Worm (Caenorhabditis elegans) whole organism, L1 larva: ENCODE results near the gene folr-1.

Source experiments
- C04F5.9 ChIP-seq: sonication (generic microtip); optimal IDR thresholded peaks from 2 replicates; lab custom pipeline; 2016; ENCODE audit warnings: missing genetic modification characterization, missing compliant biosample characterization
- C16A3.4 ChIP-seq: fragments of 150-350 bp; optimal IDR thresholded peaks from 2 replicates; lab custom pipeline; 2014; ENCODE audit warnings: missing biosample characterization, missing genetic modification characterization
- F16B12.6 ChIP-seq: fragments of 150-350 bp; optimal IDR thresholded peaks from 2 replicates; lab custom pipeline; 2014; ENCODE audit warnings: missing biosample characterization, missing genetic modification characterization
- Y116A8C.19 ChIP-seq: sonication (generic microtip); optimal IDR thresholded peaks from 2 replicates; lab custom pipeline; 2016; ENCODE audit warnings: missing compliant biosample characterization, missing genetic modification characterization, borderline replicate concordance
- alr-1 ChIP-seq: fragments of 200-800 bp; sonication (Bioruptor generic); optimal IDR thresholded peaks from 2 replicates; lab custom pipeline; 2018; ENCODE audit warnings: borderline replicate concordance, mild to moderate bottlenecking, missing genetic modification characterization, missing compliant biosample characterization
- ama-1 ChIP-seq: fragments of 150-350 bp; optimal IDR thresholded peaks from 2 replicates; lab custom pipeline; 2014
- blmp-1 ChIP-seq: fragments of 150-350 bp; optimal IDR thresholded peaks from 2 replicates; lab custom pipeline; 2014; ENCODE audit warnings: missing biosample characterization, missing genetic modification characterization
- dsc-1 ChIP-seq: sonication (generic microtip); optimal IDR thresholded peaks from 2 replicates; lab custom pipeline; 2016; ENCODE audit warnings: mild to moderate bottlenecking, missing genetic modification characterization, missing compliant biosample characterization
- efl-3 ChIP-seq: fragments of 200-800 bp; sonication (Bioruptor generic); optimal IDR thresholded peaks from 2 replicates; lab custom pipeline; 2018; ENCODE audit warnings: mild to moderate bottlenecking, missing genetic modification characterization, missing compliant biosample characterization
- egl-27 ChIP-seq, 2 experiments: fragments of 150-350 bp in 1 of 2; sonication (generic microtip); optimal IDR thresholded peaks; 3 replicates each; lab custom pipeline; 2017 to 2018; ENCODE audit warnings: missing biosample characterization in 2 of 2, missing genetic modification characterization in 2 of 2, missing genetic modification reagents in 2 of 2
- elt-2 ChIP-seq: sonication (generic microtip); optimal IDR thresholded peaks from 2 replicates; lab custom pipeline; 2016; ENCODE audit warnings: missing genetic modification characterization, mild to moderate bottlenecking, inconsistent platforms, missing compliant biosample characterization, missing genetic modification reagents
- elt-3 ChIP-seq, 6 experiments: fragments of 150-350 bp in 1 of 6; sonication (generic microtip); optimal IDR thresholded peaks; 2 replicates each; lab custom pipeline; 2017 to 2018; ENCODE audit warnings: missing biosample characterization in 6 of 6, missing genetic modification characterization in 6 of 6, inconsistent platforms in 1 of 6
- ets-5 ChIP-seq: fragments of 200-800 bp; sonication (Bioruptor generic); IDR thresholded peaks from 2 replicates; pipeline ENCODE4 v1.3.6; 2022; ENCODE audit warnings: missing genetic modification characterization, missing compliant biosample characterization
- fkh-10 ChIP-seq: sonication (generic microtip); optimal IDR thresholded peaks from 2 replicates; lab custom pipeline; 2017; ENCODE audit warnings: missing biosample characterization, missing genetic modification reagents, missing genetic modification characterization
- fkh-4 ChIP-seq: sonication (generic microtip); optimal IDR thresholded peaks from 2 replicates; lab custom pipeline; 2016; ENCODE audit warnings: missing compliant biosample characterization, missing genetic modification characterization, borderline replicate concordance
- fkh-8 ChIP-seq: sonication (generic microtip); optimal IDR thresholded peaks from 2 replicates; lab custom pipeline; 2016; ENCODE audit warnings: mild to moderate bottlenecking, missing genetic modification characterization, missing compliant biosample characterization
- fos-1 ChIP-seq: fragments of 150-350 bp; optimal IDR thresholded peaks from 2 replicates; lab custom pipeline; 2014; ENCODE audit warnings: missing biosample characterization, missing genetic modification characterization
- hpl-2 ChIP-seq: fragments of 150-350 bp; optimal IDR thresholded peaks from 2 replicates; lab custom pipeline; 2014; ENCODE audit warnings: missing biosample characterization, missing genetic modification reagents, missing genetic modification characterization
- lin-13 ChIP-seq: fragments of 150-350 bp; optimal IDR thresholded peaks from 2 replicates; lab custom pipeline; 2014; ENCODE audit warnings: missing biosample characterization, missing genetic modification reagents, missing genetic modification characterization
- lin-14 ChIP-seq: fragments of 200-800 bp; sonication (Bioruptor generic); optimal IDR thresholded peaks from 2 replicates; lab custom pipeline; 2018; ENCODE audit warnings: mild to moderate bottlenecking, missing genetic modification characterization, moderate library complexity, missing compliant biosample characterization
- lin-15B ChIP-seq: fragments of 150-350 bp; sonication (generic microtip); optimal IDR thresholded peaks from 3 replicates; lab custom pipeline; 2014; ENCODE audit warnings: missing biosample characterization, missing genetic modification characterization
- lin-35 ChIP-seq, 2 experiments: fragments of 150-350 bp; optimal IDR thresholded peaks; 2 replicates each; lab custom pipeline; 2014; ENCODE audit warnings: missing biosample characterization in 2 of 2, missing genetic modification characterization in 2 of 2, missing genetic modification reagents in 2 of 2
- lin-39 ChIP-seq: fragments of 150-350 bp; optimal IDR thresholded peaks from 2 replicates; lab custom pipeline; 2014; ENCODE audit warnings: missing biosample characterization, missing genetic modification reagents, missing genetic modification characterization
- lir-3 ChIP-seq: sonication (generic microtip); optimal IDR thresholded peaks from 2 replicates; lab custom pipeline; 2016; ENCODE audit warnings: mild to moderate bottlenecking, missing genetic modification characterization, moderate library complexity, missing compliant biosample characterization; ENCODE audit not compliant: poor library complexity
- lsy-2 ChIP-seq, 2 experiments: fragments of 150-350 bp; optimal IDR thresholded peaks; 2 replicates each; lab custom pipeline; 2014; ENCODE audit warnings: missing biosample characterization in 2 of 2, missing genetic modification characterization in 2 of 2
- mdl-1 ChIP-seq, 2 experiments: fragments of 150-350 bp; optimal IDR thresholded peaks; 2 replicates each; lab custom pipeline; 2014 to 2017; ENCODE audit warnings: missing biosample characterization in 2 of 2, missing genetic modification characterization in 2 of 2, inconsistent platforms in 1 of 2
- mep-1 ChIP-seq: fragments of 150-350 bp; optimal IDR thresholded peaks from 2 replicates; lab custom pipeline; 2014; ENCODE audit warnings: missing biosample characterization, missing genetic modification characterization
- nhr-19 ChIP-seq: fragments of 200-800 bp; sonication (Bioruptor generic); conservative IDR thresholded peaks from 2 replicates; pipeline ENCODE4 v1.3.6; 2022; ENCODE audit warnings: missing genetic modification characterization, missing compliant biosample characterization
- nhr-20 ChIP-seq: sonication (generic microtip); optimal IDR thresholded peaks from 2 replicates; lab custom pipeline; 2016; ENCODE audit warnings: mild to moderate bottlenecking, missing genetic modification characterization, missing compliant biosample characterization
- nhr-47 ChIP-seq: sonication (generic microtip); optimal IDR thresholded peaks from 2 replicates; lab custom pipeline; 2016; ENCODE audit warnings: mild to moderate bottlenecking, missing genetic modification characterization, moderate library complexity, missing compliant biosample characterization
- nhr-71 ChIP-seq: sonication (generic microtip); optimal IDR thresholded peaks from 2 replicates; lab custom pipeline; 2016; ENCODE audit warnings: mild to moderate bottlenecking, missing genetic modification characterization, moderate library complexity, missing compliant biosample characterization
- nhr-76 ChIP-seq: sonication (generic microtip); optimal IDR thresholded peaks from 2 replicates; lab custom pipeline; 2017; ENCODE audit warnings: missing biosample characterization, missing genetic modification characterization
- nhr-84 ChIP-seq: sonication (generic microtip); optimal IDR thresholded peaks from 2 replicates; lab custom pipeline; 2017; ENCODE audit warnings: missing biosample characterization, missing genetic modification characterization
- nhr-90 ChIP-seq: sonication (generic microtip); optimal IDR thresholded peaks from 2 replicates; lab custom pipeline; 2016; ENCODE audit warnings: mild to moderate bottlenecking, missing genetic modification characterization, missing compliant biosample characterization; ENCODE audit not compliant: poor library complexity
- pag-3 ChIP-seq: sonication (generic microtip); optimal IDR thresholded peaks from 2 replicates; lab custom pipeline; 2017; ENCODE audit warnings: missing genetic modification characterization, mild to moderate bottlenecking, missing compliant biosample characterization, antibody characterized with exemption, borderline replicate concordance; ENCODE audit not compliant: insufficient read depth
- pax-3 ChIP-seq: fragments of 200-800 bp; sonication (Bioruptor generic); optimal IDR thresholded peaks from 2 replicates; lab custom pipeline; 2018; ENCODE audit warnings: mild to moderate bottlenecking, missing genetic modification characterization, moderate library complexity, missing compliant biosample characterization
- skn-1 ChIP-seq: fragments of 150-350 bp; optimal IDR thresholded peaks from 2 replicates; lab custom pipeline; 2014; ENCODE audit warnings: missing biosample characterization, missing genetic modification characterization
- snu-23 ChIP-seq: sonication (generic microtip); optimal IDR thresholded peaks from 2 replicates; lab custom pipeline; 2016; ENCODE audit warnings: missing genetic modification characterization, missing compliant biosample characterization
- sox-4 ChIP-seq: sonication (generic microtip); optimal IDR thresholded peaks from 2 replicates; lab custom pipeline; 2016; ENCODE audit warnings: missing genetic modification characterization, missing compliant biosample characterization
- sptf-1 ChIP-seq: fragments of 150-350 bp; optimal IDR thresholded peaks from 2 replicates; lab custom pipeline; 2014; ENCODE audit warnings: missing biosample characterization, missing genetic modification characterization
- sup-37 ChIP-seq: fragments of 200-800 bp; sonication (Bioruptor generic); optimal IDR thresholded peaks from 2 replicates; lab custom pipeline; 2018; ENCODE audit warnings: mild to moderate bottlenecking, missing genetic modification characterization, missing compliant biosample characterization
- swsn-7 ChIP-seq: sonication (generic microtip); optimal IDR thresholded peaks from 2 replicates; lab custom pipeline; 2016; ENCODE audit warnings: missing genetic modification characterization, missing compliant biosample characterization
- tbx-2 ChIP-seq: sonication (generic microtip); optimal IDR thresholded peaks from 2 replicates; lab custom pipeline; 2016; ENCODE audit warnings: missing genetic modification characterization, missing compliant biosample characterization
- tlp-1 ChIP-seq: fragments of 150-350 bp; optimal IDR thresholded peaks from 2 replicates; lab custom pipeline; 2014; ENCODE audit warnings: missing biosample characterization, missing genetic modification characterization
- unc-30 ChIP-seq: sonication (generic microtip); optimal IDR thresholded peaks from 2 replicates; lab custom pipeline; 2017; ENCODE audit warnings: missing biosample characterization, missing genetic modification characterization
- unc-86 ChIP-seq: sonication (generic microtip); optimal IDR thresholded peaks from 2 replicates; lab custom pipeline; 2016; ENCODE audit warnings: missing genetic modification characterization, missing compliant biosample characterization
- unc-98 ChIP-seq: fragments of 200-800 bp; sonication (Bioruptor generic); IDR thresholded peaks from 2 replicates; pipeline ENCODE4 v1.3.6; 2022; ENCODE audit warnings: missing genetic modification characterization, missing compliant biosample characterization
- vab-15 ChIP-seq: sonication (generic microtip); optimal IDR thresholded peaks from 2 replicates; lab custom pipeline; 2017; ENCODE audit warnings: missing genotype, mild to moderate bottlenecking, missing genetic modification characterization, missing compliant biosample characterization
- zag-1 ChIP-seq: fragments of 150-350 bp; optimal IDR thresholded peaks from 2 replicates; lab custom pipeline; 2014; ENCODE audit warnings: missing biosample characterization, missing genetic modification characterization
- zip-4 ChIP-seq: fragments of 200-800 bp; sonication (Bioruptor generic); optimal IDR thresholded peaks from 2 replicates; lab custom pipeline; 2018; ENCODE audit warnings: mild to moderate bottlenecking, missing genetic modification characterization, moderate library complexity, missing compliant biosample characterization
- ztf-11 ChIP-seq, 2 experiments: sonication (generic microtip); optimal IDR thresholded peaks; 2 replicates each; lab custom pipeline; 2016 to 2017; ENCODE audit warnings: missing genetic modification characterization in 2 of 2, missing biosample characterization in 1 of 2, missing compliant biosample characterization in 1 of 2
- ztf-4 ChIP-seq: fragments of 150-350 bp; optimal IDR thresholded peaks from 2 replicates; lab custom pipeline; 2014; ENCODE audit warnings: missing biosample characterization, missing genetic modification characterization

Gene folr-1

ce11 chrX:9899426-9900131 is 19.5 kb upstream of the folr-1 start, which contains the start of gene phf-34:
phf-34 (minus strand) TSS chrX:9899476.
- peak; percentile 64 for TF ChIP-seq nhr-71 (tag; lab: Kevin White, UChicago)
- no peak for TF ChIP-seq pax-3 (tag; lab: Kevin White, UChicago)
- TF ChIP-seq egl-27 (tag; optimal IDR thresholded peaks at IDR 0.05; lab: Kevin White, UChicago) = no peak
- peak; percentile 38 for TF ChIP-seq C16A3.4 (tag; lab: Kevin White, UChicago)
- TF ChIP-seq elt-3 (tag; optimal IDR thresholded peaks at IDR 0.05; lab: Kevin White, UChicago) = no peak
- TF ChIP-seq nhr-20 (tag; lab: Kevin White, UChicago) = peak; percentile 39
- TF ChIP-seq fkh-4 (tag; lab: Kevin White, UChicago) = no peak
- no peak for TF ChIP-seq zag-1 (tag; lab: Kevin White, UChicago)
- peak; percentile 14 to 52 for TF ChIP-seq lsy-2 (tag; optimal IDR thresholded peaks at IDR 0.05; lab: Kevin White, UChicago)
- peak; percentile 17 to 26 for TF ChIP-seq lin-35 (GFP tag; optimal IDR thresholded peaks at IDR 0.05; lab: Kevin White, UChicago)
- TF ChIP-seq sox-4 (tag; lab: Kevin White, UChicago) = no peak
- no peak for TF ChIP-seq ztf-4 (tag; lab: Kevin White, UChicago)
- no peak for TF ChIP-seq ets-5
- peak in 1 of 2 experiments; percentile 44 for TF ChIP-seq mdl-1 (tag; optimal IDR thresholded peaks at IDR 0.05; lab: Kevin White, UChicago)
- peak; percentile 63 for TF ChIP-seq fkh-8 (tag; lab: Kevin White, UChicago)
- no peak for TF ChIP-seq sptf-1 (tag; lab: Kevin White, UChicago)
- peak; percentile 88 for TF ChIP-seq lin-14 (GFP tag; lab: Kevin White, UChicago)
- TF ChIP-seq fkh-10 (GFP tag; lab: Kevin White, UChicago) = peak; percentile 54
- TF ChIP-seq mep-1 = peak; percentile 68
- peak; percentile 54 for TF ChIP-seq swsn-7 (tag; lab: Kevin White, UChicago)
- peak; percentile 73 for TF ChIP-seq blmp-1 (tag; lab: Kevin White, UChicago)
- peak; percentile 19 for TF ChIP-seq unc-86 (tag; lab: Kevin White, UChicago)
- TF ChIP-seq skn-1 (tag; lab: Kevin White, UChicago) = no peak
- no peak for TF ChIP-seq lin-15B
- TF ChIP-seq hpl-2 (GFP tag; lab: Kevin White, UChicago) = no peak
- TF ChIP-seq alr-1 = no peak
- no peak for TF ChIP-seq nhr-76 (tag; lab: Kevin White, UChicago)
- no peak; the same call in 1 of the 2 replicates for TF ChIP-seq nhr-19 (GFP tag; lab: Robert Waterston, UW)
- peak; percentile 42 for TF ChIP-seq tbx-2 (tag; lab: Kevin White, UChicago)
- TF ChIP-seq C04F5.9 (tag; lab: Kevin White, UChicago) = no peak
- no peak for TF ChIP-seq fos-1 (tag; lab: Kevin White, UChicago)
- no peak for TF ChIP-seq nhr-84 (tag; lab: Kevin White, UChicago)
- TF ChIP-seq pag-3 (tag; lab: Kevin White, UChicago) = no peak
- no peak for TF ChIP-seq efl-3 (GFP tag; lab: Kevin White, UChicago)
- peak; percentile 72 for TF ChIP-seq snu-23 (GFP tag; lab: Kevin White, UChicago)
- TF ChIP-seq elt-2 (tag; lab: Kevin White, UChicago) = no peak
- no peak for TF ChIP-seq zip-4
- TF ChIP-seq vab-15 (tag; lab: Kevin White, UChicago) = no peak
- no peak for TF ChIP-seq lin-13 (GFP tag; lab: Kevin White, UChicago)
- TF ChIP-seq tlp-1 (tag; lab: Kevin White, UChicago) = no peak
- no peak for TF ChIP-seq ztf-11 (tag; optimal IDR thresholded peaks at IDR 0.05; lab: Kevin White, UChicago)
- TF ChIP-seq nhr-47 (tag; lab: Kevin White, UChicago) = peak; percentile 54
- TF ChIP-seq dsc-1 (tag; lab: Kevin White, UChicago) = peak; percentile 9
- no peak for TF ChIP-seq Y116A8C.19 (tag; lab: Kevin White, UChicago)
- no peak for TF ChIP-seq ama-1 (lab: Kevin White, UChicago)
- no peak for TF ChIP-seq lin-39 (tag; lab: Kevin White, UChicago)
- no peak for TF ChIP-seq unc-98 (GFP tag; lab: Robert Waterston, UW)
- no peak for TF ChIP-seq unc-30
- no peak for TF ChIP-seq F16B12.6
- no peak for TF ChIP-seq sup-37
- TF ChIP-seq lir-3 (tag; lab: Kevin White, UChicago) = no peak
- no peak for TF ChIP-seq nhr-90
